Comparison of ENCODE assay signal across 2 fruit fly cellular contexts in genomic region chr3L:8707075-8707474, dm6.
A peak's percentile ranks its signal among the peaks of the same experiment; 100 is the strongest.
TF ChIP-seq lines count a peak whose summit lies in the region.

No protein-coding gene starts in this region.

- TF ChIP-seq CTCF in whole organism, embryonic (GFP tag; optimal IDR thresholded peaks at IDR 0.05; lab: Kevin White, UChicago), result no peak

TF ChIP-seq in whole organism, embryonic, 481 proteins besides CTCF, POLR2A, EP300 and RAD21 (continues in another document):
- TF ChIP-seq ind (GFP tag; optimal IDR thresholded peaks at IDR 0.05; lab: Kevin White, UChicago), result no peak
- TF ChIP-seq toy (GFP tag; IDR thresholded peaks at IDR 0.05; lab: Robert Waterston, UW), result no peak
- TF ChIP-seq Trl (optimal IDR thresholded peaks at IDR 0.05; lab: Kevin White, UChicago), result no peak
- no peak for TF ChIP-seq Trl (GFP tag; optimal IDR thresholded peaks at IDR 0.05; lab: Kevin White, UChicago)
- no peak for TF ChIP-seq Drgx (GFP tag; IDR thresholded peaks at IDR 0.05; lab: Robert Waterston, UW)
- TF ChIP-seq CG9817 (tag; optimal IDR thresholded peaks at IDR 0.05; lab: Kevin White, UChicago), result no peak
- TF ChIP-seq CG12219 (GFP tag; optimal IDR thresholded peaks at IDR 0.05; lab: Kevin White, UChicago), result no peak
- TF ChIP-seq br (optimal IDR thresholded peaks at IDR 0.05; lab: Kevin White, UChicago), result no peak
- TF ChIP-seq tio (GFP tag; optimal IDR thresholded peaks at IDR 0.05; lab: Kevin White, UChicago), result no peak
- no peak for TF ChIP-seq CG16779 (GFP tag; IDR thresholded peaks at IDR 0.05; lab: Robert Waterston, UW)
- TF ChIP-seq CG34224 (GFP tag; IDR thresholded peaks at IDR 0.05; lab: Robert Waterston, UW; ENCODE audit: partially characterized antibody), result no peak
- TF ChIP-seq Pdp1 (GFP tag; optimal IDR thresholded peaks at IDR 0.05; lab: Kevin White, UChicago), result peak in 1 of 2 experiments; percentile 14
- no peak for TF ChIP-seq CG30403 (GFP tag; optimal IDR thresholded peaks at IDR 0.05; lab: Kevin White, UChicago)
- TF ChIP-seq CG14965 (GFP tag; optimal IDR thresholded peaks at IDR 0.05; lab: Kevin White, UChicago; ENCODE audit: borderline replicate concordance), result no peak
- no peak for TF ChIP-seq sisA (GFP tag; IDR thresholded peaks at IDR 0.05; lab: Robert Waterston, UW)
- TF ChIP-seq CG12769 (tag; optimal IDR thresholded peaks at IDR 0.05; lab: Kevin White, UChicago), result peak; percentile 41
- no peak for TF ChIP-seq CG17612 (GFP tag; IDR thresholded peaks at IDR 0.05; lab: Robert Waterston, UW)
- no peak for TF ChIP-seq z (GFP tag; IDR thresholded peaks at IDR 0.05; lab: Robert Waterston, UW)
- no peak for TF ChIP-seq Spps (tag; optimal IDR thresholded peaks at IDR 0.05; lab: Kevin White, UChicago)
- TF ChIP-seq CG6175 (GFP tag; IDR thresholded peaks at IDR 0.05; lab: Robert Waterston, UW), result peak; percentile 53; the same call in 1 of the 3 replicates
- TF ChIP-seq ewg (GFP tag; optimal IDR thresholded peaks at IDR 0.05; lab: Kevin White, UChicago), result no peak
- no peak for TF ChIP-seq Sox100B (GFP tag; optimal IDR thresholded peaks at IDR 0.05; lab: Kevin White, UChicago)
- no peak for TF ChIP-seq caup (GFP tag; optimal IDR thresholded peaks at IDR 0.05; lab: Kevin White, UChicago; ENCODE audit: severe bottlenecking)
- no peak for TF ChIP-seq ham (GFP tag; IDR thresholded peaks at IDR 0.05; lab: Robert Waterston, UW)
- TF ChIP-seq exex (tag; optimal IDR thresholded peaks at IDR 0.05; lab: Kevin White, UChicago), result peak; percentile 48
- TF ChIP-seq corto (GFP tag; optimal IDR thresholded peaks at IDR 0.05; lab: Kevin White, UChicago), result no peak
- TF ChIP-seq tap (tag; optimal IDR thresholded peaks at IDR 0.05; lab: Kevin White, UChicago), result no peak
- TF ChIP-seq sd (tag; optimal IDR thresholded peaks at IDR 0.05; lab: Kevin White, UChicago), result peak; percentile 60
- TF ChIP-seq TFAM (GFP tag; optimal IDR thresholded peaks at IDR 0.05; lab: Kevin White, UChicago), result no peak
- no peak for TF ChIP-seq CG2202 (tag; optimal IDR thresholded peaks at IDR 0.05; lab: Kevin White, UChicago)
- no peak for TF ChIP-seq danr (GFP tag; IDR thresholded peaks at IDR 0.05; lab: Robert Waterston, UW)
- TF ChIP-seq CG33557 (GFP tag; optimal IDR thresholded peaks at IDR 0.05; lab: Kevin White, UChicago), result no peak
- no peak for TF ChIP-seq eve (GFP tag; optimal IDR thresholded peaks at IDR 0.05; lab: Kevin White, UChicago)
- TF ChIP-seq CG2875 (GFP tag; optimal IDR thresholded peaks at IDR 0.05; lab: Kevin White, UChicago), result no peak
- TF ChIP-seq CG18599 (GFP tag; optimal IDR thresholded peaks at IDR 0.05; lab: Kevin White, UChicago), result no peak
- TF ChIP-seq CG11723 (GFP tag; optimal IDR thresholded peaks at IDR 0.05; lab: Kevin White, UChicago), result no peak
- no peak for TF ChIP-seq CG31441 (GFP tag; IDR thresholded peaks at IDR 0.05; lab: Robert Waterston, UW)
- TF ChIP-seq Side (GFP tag; optimal IDR thresholded peaks at IDR 0.05; lab: Kevin White, UChicago), result no peak
- TF ChIP-seq sim (GFP tag; IDR thresholded peaks at IDR 0.05; lab: Robert Waterston, UW), result no peak
- no peak for TF ChIP-seq CG4617 (GFP tag; optimal IDR thresholded peaks at IDR 0.05; lab: Kevin White, UChicago; ENCODE audit: borderline replicate concordance)
- TF ChIP-seq pum (GFP tag; optimal IDR thresholded peaks at IDR 0.05; lab: Kevin White, UChicago), result no peak
- TF ChIP-seq Fer3 (tag; optimal IDR thresholded peaks at IDR 0.05; lab: Kevin White, UChicago), result no peak
- no peak for TF ChIP-seq dysf (GFP tag; IDR thresholded peaks at IDR 0.05; lab: Robert Waterston, UW)
- no peak for TF ChIP-seq CG11695 (GFP tag; IDR thresholded peaks at IDR 0.05; lab: Robert Waterston, UW)
- TF ChIP-seq Nf-YC (tag; optimal IDR thresholded peaks at IDR 0.05; lab: Kevin White, UChicago), result no peak
- no peak for TF ChIP-seq hkb (optimal IDR thresholded peaks at IDR 0.05; lab: Kevin White, UChicago)
- TF ChIP-seq hkb (GFP tag; IDR thresholded peaks at IDR 0.05; lab: Robert Waterston, UW), result no peak
- TF ChIP-seq mirr (GFP tag; optimal IDR thresholded peaks at IDR 0.05; lab: Kevin White, UChicago), result peak; percentile 69

TF ChIP-seq in whole organism, prepupa, 60 proteins besides CTCF, POLR2A, EP300 and RAD21:
- no peak for TF ChIP-seq net (GFP tag; optimal IDR thresholded peaks at IDR 0.05; lab: Kevin White, UChicago)
- TF ChIP-seq topi (GFP tag; optimal IDR thresholded peaks at IDR 0.05; lab: Kevin White, UChicago), result no peak
- peak; percentile 0 for TF ChIP-seq fkh (GFP tag; optimal IDR thresholded peaks at IDR 0.05; lab: Kevin White, UChicago)
- TF ChIP-seq CG6792 (GFP tag; optimal IDR thresholded peaks at IDR 0.05; lab: Kevin White, UChicago), result no peak
- TF ChIP-seq fd85E (GFP tag; optimal IDR thresholded peaks at IDR 0.05; lab: Kevin White, UChicago), result no peak
